Worm (Caenorhabditis elegans) whole organism, L4/young adult: ENCODE results near the gene srj-8.

ENCODE experiments used
- W03F9.2 ChIP-seq: fragments of 150-350 bp; optimal IDR thresholded peaks from 2 replicates; lab custom pipeline; 2014; ENCODE audit warnings: missing biosample characterization, missing genetic modification characterization
- dao-5 ChIP-seq: sonication (generic microtip); optimal IDR thresholded peaks from 2 replicates; lab custom pipeline; 2016; ENCODE audit warnings: missing genotype, missing genetic modification characterization, moderate library complexity, missing compliant biosample characterization
- him-1 ChIP-seq: sonication (generic microtip); optimal IDR thresholded peaks from 2 replicates; lab custom pipeline; 2016; ENCODE audit warnings: missing genotype, missing genetic modification reagents, missing genetic modification characterization, missing compliant biosample characterization

- TF ChIP-seq W03F9.2 (tag; lab: Kevin White, UChicago) (no peak), him-1 (tag; lab: Kevin White, UChicago) (no peak), dao-5 (no peak)
Observed at ce11 chrV:3266189-3266588, 18.6 kb downstream of the srj-8 start, which contains the start of gene T28A11.17.
